Worm (Caenorhabditis elegans): ENCODE results near the gene unc-69.

DNA sequence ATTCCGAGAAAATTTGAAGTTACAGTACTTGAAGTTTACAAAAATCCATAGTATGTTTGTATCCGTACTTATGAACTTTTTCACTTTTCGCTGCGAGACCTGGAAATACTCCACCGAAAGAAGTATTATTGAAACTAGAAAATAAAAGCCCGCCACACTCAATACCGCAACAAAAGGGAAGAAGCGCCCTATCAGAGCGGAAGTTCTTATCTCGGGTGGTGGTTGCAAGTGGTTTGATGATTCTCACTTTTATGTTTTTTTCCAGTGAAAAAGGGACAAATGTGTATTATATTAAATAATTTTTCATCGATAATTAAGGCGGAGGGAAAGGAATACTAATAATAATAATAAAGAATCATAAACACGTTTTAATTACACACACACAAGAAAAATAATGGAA is 4.5 kb upstream of the unc-69 start:
- no peak for TF ChIP-seq pha-4 (tag; optimal IDR thresholded peaks at IDR 0.05)
- no peak for TF ChIP-seq hlh-15 (tag; optimal IDR thresholded peaks at IDR 0.05)
- TF ChIP-seq tbx-2 (tag; optimal IDR thresholded peaks at IDR 0.05), result no peak
- TF ChIP-seq pat-9 (tag; optimal IDR thresholded peaks at IDR 0.05), result no peak
- TF ChIP-seq sox-2 (GFP tag; IDR thresholded peaks at IDR 0.05), result no peak
- TF ChIP-seq ceh-30 (tag; optimal IDR thresholded peaks at IDR 0.05), result no peak
- no peak for TF ChIP-seq npax-4 (tag; optimal IDR thresholded peaks at IDR 0.05)
- no peak for TF ChIP-seq hlh-13 (GFP tag; optimal IDR thresholded peaks at IDR 0.05)
- no peak for TF ChIP-seq ceh-14 (tag; optimal IDR thresholded peaks at IDR 0.05)
- TF ChIP-seq ama-1 (optimal IDR thresholded peaks at IDR 0.05), result no peak
- no peak for TF ChIP-seq nhr-11 (tag; optimal IDR thresholded peaks at IDR 0.05)
- TF ChIP-seq pag-3 (tag; optimal IDR thresholded peaks at IDR 0.05; ENCODE audit: borderline replicate concordance), result no peak
- no peak for TF ChIP-seq rnt-1 (tag; optimal IDR thresholded peaks at IDR 0.05)
